Worm (Caenorhabditis elegans) whole organism, mixed stage, embryonic: ENCODE measurements around the gene C04E7.3.
"Not testable (repeated sequence)": the region's sequence is repeated elsewhere in the genome, so short reads cannot be mapped to it uniquely, and the experiment has no call there.

Experiments
- ceh-43 ChIP-seq: fragments of 200-800 bp; sonication (Bioruptor generic); optimal IDR thresholded peaks from 2 replicates; lab custom pipeline; 2018; ENCODE audit warnings: mild to moderate bottlenecking, missing genetic modification characterization, moderate library complexity, missing compliant biosample characterization
- hlh-1 ChIP-seq: fragments of 150-350 bp; optimal IDR thresholded peaks from 2 replicates; lab custom pipeline; 2014; ENCODE audit warnings: missing biosample characterization, missing genetic modification reagents, missing genetic modification characterization
- nhr-237 ChIP-seq: fragments of 150-350 bp; optimal IDR thresholded peaks from 2 replicates; lab custom pipeline; 2014; ENCODE audit warnings: missing biosample characterization, missing genetic modification characterization
- snpc-4 ChIP-seq: fragments of 150-350 bp; optimal IDR thresholded peaks from 2 replicates; lab custom pipeline; 2014; ENCODE audit warnings: missing biosample characterization, missing genetic modification characterization

ce11 chrX:351398-351797, 4.4 kb upstream of the C04E7.3 start:
- TF ChIP-seq ceh-43; nhr-237 (tag; lab: Kevin White, UChicago); snpc-4 (tag; lab: Kevin White, UChicago); hlh-1: not testable (repeated sequence)
